Fruit fly (Drosophila melanogaster) whole organism, embryonic: ENCODE data around the gene CG16789.
A peak's percentile ranks its signal among the peaks of the same experiment; 100 is the strongest.

Experiments
- Adf1 ChIP-seq: fragments of 200-800 bp; sonication (Bioruptor generic); IDR thresholded peaks from 2 replicates; pipeline ENCODE4 v1.3.6; 2022; ENCODE audit warnings: missing biosample characterization, missing genetic modification characterization
- BEAF-32 ChIP-seq: fragments of 200-800 bp; sonication (Bioruptor generic); optimal IDR thresholded peaks from 3 replicates; lab custom pipeline; 2017; ENCODE audit warnings: missing biosample characterization, missing genetic modification characterization, mild to moderate bottlenecking, moderate library complexity, missing genetic modification reagents
- CG11093 ChIP-seq: fragments of 200-800 bp; sonication (Bioruptor generic); IDR thresholded peaks from 3 replicates; pipeline ENCODE4 v1.3.6; 2022; ENCODE audit warnings: missing biosample characterization, missing genetic modification characterization
- CG11247 ChIP-seq: fragments of 200-800 bp; sonication (Bioruptor generic); IDR thresholded peaks from 2 replicates; pipeline ENCODE4 v1.3.6; 2022; ENCODE audit warnings: missing biosample characterization, missing genetic modification characterization
- CG12236 ChIP-seq: fragments of 200-800 bp; sonication (Bioruptor generic); optimal IDR thresholded peaks from 2 replicates; lab custom pipeline; 2016; ENCODE audit warnings: missing biosample characterization, missing genetic modification characterization
- CG15601 ChIP-seq: fragments of 200-800 bp; sonication (Bioruptor generic); optimal IDR thresholded peaks from 3 replicates; lab custom pipeline; 2019; ENCODE audit warnings: missing biosample characterization, mild to moderate bottlenecking, missing genetic modification characterization, moderate library complexity
- CG2116 ChIP-seq: fragments of 200-800 bp; sonication (Bioruptor generic); optimal IDR thresholded peaks from 3 replicates; lab custom pipeline; 2018; ENCODE audit warnings: missing biosample characterization, mild to moderate bottlenecking, missing genetic modification characterization
- CG2120 ChIP-seq: fragments of 200-800 bp; sonication (Bioruptor generic); optimal IDR thresholded peaks from 3 replicates; lab custom pipeline; 2016; ENCODE audit warnings: missing biosample characterization, missing genetic modification characterization
- CG2712 ChIP-seq: fragments of 200-800 bp; optimal IDR thresholded peaks from 3 replicates; lab custom pipeline; 2019; ENCODE audit warnings: missing biosample characterization, mild to moderate bottlenecking, missing genetic modification characterization, moderate library complexity
- CG3163 ChIP-seq: fragments of 200-800 bp; sonication (Bioruptor generic); optimal IDR thresholded peaks from 3 replicates; lab custom pipeline; 2016; ENCODE audit warnings: missing biosample characterization, missing genetic modification characterization
- CG32767 ChIP-seq: fragments of 200-800 bp; sonication (Bioruptor generic); IDR thresholded peaks from 2 replicates; pipeline ENCODE4 v1.3.6; 2022; ENCODE audit warnings: missing biosample characterization, missing genetic modification characterization
- CG3838 ChIP-seq: fragments of 200-800 bp; sonication (Bioruptor generic); optimal IDR thresholded peaks from 3 replicates; lab custom pipeline; 2016; ENCODE audit warnings: missing biosample characterization, missing genetic modification characterization
- CG4854 ChIP-seq: fragments of 200-800 bp; sonication (Bioruptor generic); optimal IDR thresholded peaks from 2 replicates; lab custom pipeline; 2016; ENCODE audit warnings: missing biosample characterization, missing genetic modification characterization, inconsistent platforms
- CG5180 ChIP-seq: fragments of 200-800 bp; sonication (Bioruptor generic); optimal IDR thresholded peaks from 3 replicates; lab custom pipeline; 2017; ENCODE audit warnings: missing biosample characterization, missing genetic modification characterization, mild to moderate bottlenecking, moderate library complexity, missing genetic modification reagents
- CG6254 ChIP-seq: fragments of 200-800 bp; sonication (Bioruptor generic); optimal IDR thresholded peaks from 3 replicates; lab custom pipeline; 2017; ENCODE audit warnings: mild to moderate bottlenecking, missing biosample characterization, missing genetic modification reagents, missing genetic modification characterization
- CG7987 ChIP-seq: fragments of 200-800 bp; sonication (Bioruptor generic); optimal IDR thresholded peaks from 2 replicates; lab custom pipeline; 2018; ENCODE audit warnings: missing biosample characterization, mild to moderate bottlenecking, missing genetic modification characterization, moderate library complexity
- CG9437 ChIP-seq: fragments of 200-800 bp; sonication (Bioruptor generic); optimal IDR thresholded peaks from 2 replicates; lab custom pipeline; 2018; ENCODE audit warnings: missing biosample characterization, mild to moderate bottlenecking, missing genetic modification characterization
- Chrac-16 ChIP-seq: fragments of 200-800 bp; sonication (Bioruptor generic); optimal IDR thresholded peaks from 3 replicates; lab custom pipeline; 2016; ENCODE audit warnings: missing biosample characterization, missing genetic modification characterization
- D19A ChIP-seq: fragments of 200-800 bp; optimal IDR thresholded peaks from 3 replicates; lab custom pipeline; 2019; ENCODE audit warnings: missing biosample characterization, mild to moderate bottlenecking, missing genetic modification characterization, moderate library complexity
- Dbx ChIP-seq: fragments of 200-800 bp; sonication (Bioruptor generic); IDR thresholded peaks from 3 replicates; pipeline ENCODE4 v1.3.6; 2022; ENCODE audit warnings: missing biosample characterization, missing genetic modification characterization
- Dek ChIP-seq: fragments of 200-800 bp; sonication (Bioruptor generic); optimal IDR thresholded peaks from 3 replicates; lab custom pipeline; 2019; ENCODE audit warnings: missing biosample characterization, mild to moderate bottlenecking, missing genetic modification characterization, moderate library complexity
- Dfd ChIP-seq, 2 experiments: fragments of >200 bp; optimal IDR thresholded peaks; 2 replicates each; lab custom pipeline; 2017; ENCODE audit warnings: missing biosample characterization in 2 of 2, missing genetic modification characterization in 2 of 2
- Drgx ChIP-seq: fragments of 200-800 bp; sonication (Bioruptor generic); IDR thresholded peaks from 2 replicates; pipeline ENCODE4 v1.3.6; 2022; ENCODE audit warnings: missing biosample characterization, missing genetic modification characterization
- Hey ChIP-seq: fragments of 200-800 bp; sonication (Bioruptor generic); optimal IDR thresholded peaks from 3 replicates; lab custom pipeline; 2018; ENCODE audit warnings: missing biosample characterization, mild to moderate bottlenecking, missing genetic modification characterization
- Hr3 ChIP-seq: fragments of 200-800 bp; sonication (Bioruptor generic); optimal IDR thresholded peaks from 3 replicates; lab custom pipeline; 2016; ENCODE audit warnings: missing biosample characterization, missing genetic modification characterization
- Hr39 ChIP-seq: fragments of >200 bp; optimal IDR thresholded peaks from 2 replicates; lab custom pipeline; 2017
- Meics ChIP-seq: fragments of 200-800 bp; sonication (Bioruptor generic); optimal IDR thresholded peaks from 2 replicates; lab custom pipeline; 2017; ENCODE audit warnings: missing biosample characterization, mild to moderate bottlenecking, missing genetic modification characterization
- NFAT ChIP-seq: fragments of 200-800 bp; sonication (Bioruptor generic); IDR thresholded peaks from 2 replicates; pipeline ENCODE4 v1.3.6; 2022; ENCODE audit warnings: missing biosample characterization, missing genetic modification characterization
- Rfx ChIP-seq: fragments of 200-800 bp; sonication (Bioruptor generic); IDR thresholded peaks from 2 replicates; pipeline ENCODE4 v1.3.6; 2022; ENCODE audit warnings: missing biosample characterization, missing genetic modification characterization
- Sox102F ChIP-seq: fragments of 200-800 bp; sonication (Bioruptor generic); optimal IDR thresholded peaks from 2 replicates; lab custom pipeline; 2018; ENCODE audit warnings: missing biosample characterization, mild to moderate bottlenecking, missing genetic modification characterization, moderate library complexity
- Sry-β ChIP-seq: fragments of 200-800 bp; sonication (Bioruptor generic); optimal IDR thresholded peaks from 2 replicates; lab custom pipeline; 2018; ENCODE audit warnings: missing biosample characterization, mild to moderate bottlenecking, missing genetic modification characterization, moderate library complexity
- aop ChIP-seq: fragments of 200-800 bp; sonication (Bioruptor generic); IDR thresholded peaks from 2 replicates; pipeline ENCODE4 v1.3.6; 2022; ENCODE audit warnings: missing biosample characterization, missing genetic modification characterization
- bcd ChIP-seq: fragments of 200-800 bp; sonication (Bioruptor generic); optimal IDR thresholded peaks from 2 replicates; lab custom pipeline; 2017; ENCODE audit warnings: missing biosample characterization, mild to moderate bottlenecking, missing genetic modification characterization
- cas ChIP-seq: fragments of 200-800 bp; sonication (Bioruptor generic); IDR thresholded peaks from 2 replicates; pipeline ENCODE4 v1.3.6; 2022; ENCODE audit warnings: missing biosample characterization, missing genetic modification characterization
- corto ChIP-seq: fragments of 200-800 bp; sonication (Bioruptor generic); optimal IDR thresholded peaks from 2 replicates; lab custom pipeline; 2016; ENCODE audit warnings: missing biosample characterization, mild to moderate bottlenecking, missing genetic modification characterization, moderate library complexity
- da ChIP-seq: fragments of 200-800 bp; sonication (Bioruptor generic); optimal IDR thresholded peaks from 2 replicates; lab custom pipeline; 2016; ENCODE audit warnings: missing biosample characterization, missing genetic modification characterization
- eve ChIP-seq, 2 experiments: fragments of >200 bp; optimal IDR thresholded peaks; 2 replicates each; lab custom pipeline; 2017; ENCODE audit warnings: missing biosample characterization in 2 of 2, missing genetic modification characterization in 2 of 2
- eyg ChIP-seq: fragments of 200-800 bp; sonication (Bioruptor generic); optimal IDR thresholded peaks from 3 replicates; lab custom pipeline; 2016; ENCODE audit warnings: missing biosample characterization, missing genetic modification characterization
- grau ChIP-seq: fragments of 200-800 bp; optimal IDR thresholded peaks from 3 replicates; lab custom pipeline; 2019; ENCODE audit warnings: missing biosample characterization, mild to moderate bottlenecking, missing genetic modification characterization, moderate library complexity
- mam ChIP-seq: fragments of 200-800 bp; sonication (Bioruptor generic); optimal IDR thresholded peaks from 3 replicates; lab custom pipeline; 2016; ENCODE audit warnings: missing biosample characterization, missing genetic modification characterization
- mld ChIP-seq: fragments of 200-800 bp; sonication (Bioruptor generic); IDR thresholded peaks from 3 replicates; pipeline ENCODE4 v1.3.6; 2022; ENCODE audit warnings: missing biosample characterization, missing genetic modification characterization; ENCODE audit not compliant: partially characterized antibody
- nmo ChIP-seq: fragments of 200-800 bp; sonication (Bioruptor generic); optimal IDR thresholded peaks from 2 replicates; lab custom pipeline; 2018; ENCODE audit warnings: missing biosample characterization, mild to moderate bottlenecking, missing genetic modification characterization, moderate library complexity
- otp ChIP-seq: fragments of 200-800 bp; sonication (Bioruptor generic); IDR thresholded peaks from 3 replicates; pipeline ENCODE4, ENCODE4 v1.3.6; 2022; ENCODE audit warnings: missing biosample characterization, missing genetic modification characterization
- p53 ChIP-seq: fragments of 200-800 bp; sonication (Bioruptor generic); optimal IDR thresholded peaks from 2 replicates; lab custom pipeline; 2016; ENCODE audit warnings: missing biosample characterization, missing genetic modification characterization
- pros ChIP-seq: fragments of 200-800 bp; sonication (Bioruptor generic); optimal IDR thresholded peaks from 3 replicates; lab custom pipeline; 2019; ENCODE audit warnings: missing biosample characterization, mild to moderate bottlenecking, missing genetic modification characterization, moderate library complexity
- sim ChIP-seq: fragments of 200-800 bp; sonication (Bioruptor generic); IDR thresholded peaks from 2 replicates; pipeline ENCODE4 v1.3.6; 2022; ENCODE audit warnings: missing biosample characterization, missing genetic modification characterization
- sisA ChIP-seq: fragments of 200-800 bp; sonication (Bioruptor generic); IDR thresholded peaks from 2 replicates; pipeline ENCODE4 v1.3.6; 2022; ENCODE audit warnings: missing biosample characterization, missing genetic modification characterization
- stwl ChIP-seq: fragments of 200-800 bp; sonication (Bioruptor generic); optimal IDR thresholded peaks from 3 replicates; lab custom pipeline; 2018; ENCODE audit warnings: missing biosample characterization, mild to moderate bottlenecking, missing genetic modification characterization, moderate library complexity
- twi ChIP-seq: fragments of 200-800 bp; optimal IDR thresholded peaks from 2 replicates; lab custom pipeline; 2019; ENCODE audit warnings: missing biosample characterization, mild to moderate bottlenecking, missing genetic modification characterization, moderate library complexity

The CG16789 gene

dm6 chr3R:9527907-9528842 is 37.8 kb upstream of the CG16789 start (continued):
- peak; percentile 90 for TF ChIP-seq eyg (GFP tag; lab: Kevin White, UChicago)
- peak; percentile 98 for TF ChIP-seq Rfx (GFP tag; lab: Robert Waterston, UW)
- peak; percentile 91 for TF ChIP-seq cas (GFP tag; lab: Robert Waterston, UW)
- peak; percentile 73 for TF ChIP-seq CG32767 (GFP tag; lab: Robert Waterston, UW)
- peak; percentile 65 for TF ChIP-seq CG6254 (GFP tag; lab: Kevin White, UChicago)
- peak; percentile 96 for TF ChIP-seq corto (GFP tag; lab: Kevin White, UChicago)
- TF ChIP-seq CG15601 (tag; lab: Kevin White, UChicago) = no peak
- peak; percentile 95 for TF ChIP-seq NFAT (GFP tag; lab: Robert Waterston, UW)
- TF ChIP-seq CG2120 (GFP tag; lab: Kevin White, UChicago) = peak; percentile 91
- no peak for TF ChIP-seq Hr39 (lab: Kevin White, UChicago)
- TF ChIP-seq BEAF-32 (GFP tag; lab: Kevin White, UChicago) = no peak
- no peak for TF ChIP-seq pros (GFP tag; lab: Kevin White, UChicago)
- peak; percentile 64 for TF ChIP-seq da (GFP tag; lab: Kevin White, UChicago)
- TF ChIP-seq CG5180 (GFP tag; lab: Kevin White, UChicago) = peak; percentile 52
- peak; percentile 50 for TF ChIP-seq CG3163 (GFP tag; lab: Kevin White, UChicago)
- TF ChIP-seq Dbx (GFP tag; lab: Robert Waterston, UW) = peak; percentile 97
- TF ChIP-seq CG7987 (GFP tag; lab: Kevin White, UChicago) = peak; percentile 92
- TF ChIP-seq CG9437 (GFP tag; lab: Kevin White, UChicago) = peak; percentile 61
- TF ChIP-seq sisA (GFP tag; lab: Robert Waterston, UW) = peak; percentile 86
- no peak for TF ChIP-seq D19A (tag; lab: Kevin White, UChicago)
- no peak for TF ChIP-seq twi (tag; lab: Kevin White, UChicago)
- no peak for TF ChIP-seq stwl
- peak; percentile 96 for TF ChIP-seq Drgx (GFP tag; lab: Robert Waterston, UW)
- TF ChIP-seq CG11093 (GFP tag; lab: Robert Waterston, UW) = peak; percentile 66; the same call in 2 of the 3 replicates
- peak; percentile 93 for TF ChIP-seq CG11247 (GFP tag; lab: Robert Waterston, UW)
- no peak for TF ChIP-seq Dfd (GFP tag; optimal IDR thresholded peaks at IDR 0.05; lab: Kevin White, UChicago)
- TF ChIP-seq CG3838 (GFP tag; lab: Kevin White, UChicago) = peak; percentile 19
- TF ChIP-seq bcd (GFP tag; lab: Kevin White, UChicago) = peak; percentile 92
- peak; percentile 85 for TF ChIP-seq otp
- TF ChIP-seq CG2712 = peak; percentile 81
- TF ChIP-seq Chrac-16 = peak; percentile 72
- peak; percentile 25 for TF ChIP-seq CG2116 (GFP tag; lab: Kevin White, UChicago)
- TF ChIP-seq p53 = peak; percentile 86
- peak; percentile 77 for TF ChIP-seq nmo (GFP tag; lab: Kevin White, UChicago)
- TF ChIP-seq CG4854 = peak; percentile 92
- peak; percentile 7 for TF ChIP-seq CG12236 (GFP tag; lab: Kevin White, UChicago)
- peak; percentile 82 for TF ChIP-seq Sox102F (GFP tag; lab: Kevin White, UChicago)
- peak; percentile 95 for TF ChIP-seq Meics (GFP tag; lab: Kevin White, UChicago)
- peak; percentile 69 for TF ChIP-seq Adf1 (GFP tag; lab: Robert Waterston, UW)
- no peak for TF ChIP-seq mld (GFP tag; lab: Robert Waterston, UW)
- TF ChIP-seq Dek (tag; lab: Kevin White, UChicago) = peak; percentile 83
- no peak for TF ChIP-seq Sry-β
- TF ChIP-seq Hey (tag; lab: Kevin White, UChicago) = peak; percentile 66
- TF ChIP-seq aop (GFP tag; lab: Robert Waterston, UW) = 0 out of 2 replicates have a peak, but pooled peaks have one; percentile 24
- no peak for TF ChIP-seq eve (GFP tag; optimal IDR thresholded peaks at IDR 0.05; lab: Kevin White, UChicago)
- TF ChIP-seq sim (GFP tag; lab: Robert Waterston, UW) = no peak
- peak; percentile 94 for TF ChIP-seq mam (GFP tag; lab: Kevin White, UChicago)
- peak; percentile 83 for TF ChIP-seq grau (tag; lab: Kevin White, UChicago)
- peak; percentile 64 for TF ChIP-seq Hr3
